Worm (Caenorhabditis elegans) whole organism, L1 larva: Measurements from ENCODE around the gene fbxa-65.

Source experiments
- C04F5.9 ChIP-seq: sonication (generic microtip); optimal IDR thresholded peaks from 2 replicates; lab custom pipeline; 2016; ENCODE audit warnings: missing genetic modification characterization, missing compliant biosample characterization
- C34B4.2 ChIP-seq: sonication (generic microtip); optimal IDR thresholded peaks from 2 replicates; lab custom pipeline; 2017; ENCODE audit warnings: mild to moderate bottlenecking, missing genetic modification characterization, missing compliant biosample characterization
- F16B12.6 ChIP-seq: fragments of 150-350 bp; optimal IDR thresholded peaks from 2 replicates; lab custom pipeline; 2014; ENCODE audit warnings: missing biosample characterization, missing genetic modification characterization
- Y116A8C.19 ChIP-seq: sonication (generic microtip); optimal IDR thresholded peaks from 2 replicates; lab custom pipeline; 2016; ENCODE audit warnings: missing compliant biosample characterization, missing genetic modification characterization, borderline replicate concordance
- alr-1 ChIP-seq: fragments of 200-800 bp; sonication (Bioruptor generic); optimal IDR thresholded peaks from 2 replicates; lab custom pipeline; 2018; ENCODE audit warnings: borderline replicate concordance, mild to moderate bottlenecking, missing genetic modification characterization, missing compliant biosample characterization
- aly-2 ChIP-seq: fragments of 150-350 bp; optimal IDR thresholded peaks from 2 replicates; lab custom pipeline; 2014; ENCODE audit warnings: missing biosample characterization, missing genetic modification characterization
- ama-1 ChIP-seq: fragments of 150-350 bp; optimal IDR thresholded peaks from 2 replicates; lab custom pipeline; 2014
- blmp-1 ChIP-seq: fragments of 150-350 bp; optimal IDR thresholded peaks from 2 replicates; lab custom pipeline; 2014; ENCODE audit warnings: missing biosample characterization, missing genetic modification characterization
- ceh-63 ChIP-seq: fragments of 200-800 bp; sonication (Bioruptor generic); optimal IDR thresholded peaks from 2 replicates; lab custom pipeline; 2018; ENCODE audit warnings: mild to moderate bottlenecking, missing genetic modification characterization, missing compliant biosample characterization
- ceh-8 ChIP-seq: fragments of 200-800 bp; sonication (Bioruptor generic); optimal IDR thresholded peaks from 2 replicates; lab custom pipeline; 2018; ENCODE audit warnings: mild to moderate bottlenecking, missing genetic modification characterization, moderate library complexity, missing compliant biosample characterization
- ceh-82 ChIP-seq, 3 experiments: fragments of 150-350 bp in 1 of 3; sonication (generic microtip) in 2 of 3; optimal IDR thresholded peaks; 2 replicates each; lab custom pipeline; 2014 to 2017; ENCODE audit warnings: missing biosample characterization in 3 of 3, missing genetic modification characterization in 3 of 3
- ceh-88 ChIP-seq: fragments of 200-800 bp; sonication (Bioruptor generic); IDR thresholded peaks from 2 replicates; pipeline ENCODE4 v1.3.6; 2022; ENCODE audit warnings: missing genetic modification characterization, missing compliant biosample characterization
- ceh-90 ChIP-seq: sonication (generic microtip); optimal IDR thresholded peaks from 2 replicates; lab custom pipeline; 2016; ENCODE audit warnings: missing genetic modification characterization, missing compliant biosample characterization
- dsc-1 ChIP-seq: sonication (generic microtip); optimal IDR thresholded peaks from 2 replicates; lab custom pipeline; 2016; ENCODE audit warnings: mild to moderate bottlenecking, missing genetic modification characterization, missing compliant biosample characterization
- efl-1 ChIP-seq, 4 experiments: fragments of 150-350 bp; optimal IDR thresholded peaks in 3 of 4; peaks in 1 of 4; 1 replicate in 1 of 4; 2 replicates in 3 of 4; lab custom pipeline; 2014; ENCODE audit warnings: missing biosample characterization in 2 of 4, missing genetic modification characterization in 2 of 4, missing genetic modification reagents in 2 of 4
- efl-3 ChIP-seq: fragments of 200-800 bp; sonication (Bioruptor generic); optimal IDR thresholded peaks from 2 replicates; lab custom pipeline; 2018; ENCODE audit warnings: mild to moderate bottlenecking, missing genetic modification characterization, missing compliant biosample characterization
- egl-13 ChIP-seq: sonication (generic microtip); optimal IDR thresholded peaks from 2 replicates; lab custom pipeline; 2016; ENCODE audit warnings: missing genotype, missing genetic modification reagents, missing genetic modification characterization, missing compliant biosample characterization
- egl-27 ChIP-seq, 2 experiments: fragments of 150-350 bp in 1 of 2; sonication (generic microtip); optimal IDR thresholded peaks; 3 replicates each; lab custom pipeline; 2017 to 2018; ENCODE audit warnings: missing biosample characterization in 2 of 2, missing genetic modification characterization in 2 of 2, missing genetic modification reagents in 2 of 2
- fos-1 ChIP-seq: fragments of 150-350 bp; optimal IDR thresholded peaks from 2 replicates; lab custom pipeline; 2014; ENCODE audit warnings: missing biosample characterization, missing genetic modification characterization
- grh-1 ChIP-seq: fragments of 200-800 bp; sonication (Bioruptor generic); IDR thresholded peaks from 2 replicates; pipeline ENCODE4 v1.3.6; 2022; ENCODE audit warnings: missing genetic modification reagents, missing genetic modification characterization, missing compliant biosample characterization
- hlh-17 ChIP-seq: fragments of 200-800 bp; sonication (Bioruptor generic); optimal IDR thresholded peaks from 2 replicates; lab custom pipeline; 2018; ENCODE audit warnings: missing genetic modification characterization, mild to moderate bottlenecking, missing compliant biosample characterization, moderate library complexity, borderline replicate concordance
- irx-1 ChIP-seq: sonication (generic microtip); optimal IDR thresholded peaks from 2 replicates; lab custom pipeline; 2016; ENCODE audit warnings: missing genetic modification characterization, missing compliant biosample characterization
- isw-1 ChIP-seq: fragments of 200-800 bp; sonication (Bioruptor generic); IDR thresholded peaks from 2 replicates; pipeline ENCODE4 v1.3.6; 2022; ENCODE audit warnings: missing genetic modification characterization, missing compliant biosample characterization
- lin-13 ChIP-seq: fragments of 150-350 bp; optimal IDR thresholded peaks from 2 replicates; lab custom pipeline; 2014; ENCODE audit warnings: missing biosample characterization, missing genetic modification reagents, missing genetic modification characterization
- lin-35 ChIP-seq, 2 experiments: fragments of 150-350 bp; optimal IDR thresholded peaks; 2 replicates each; lab custom pipeline; 2014; ENCODE audit warnings: missing biosample characterization in 2 of 2, missing genetic modification characterization in 2 of 2, missing genetic modification reagents in 2 of 2
- lin-39 ChIP-seq: fragments of 150-350 bp; optimal IDR thresholded peaks from 2 replicates; lab custom pipeline; 2014; ENCODE audit warnings: missing biosample characterization, missing genetic modification reagents, missing genetic modification characterization
- lir-3 ChIP-seq: sonication (generic microtip); optimal IDR thresholded peaks from 2 replicates; lab custom pipeline; 2016; ENCODE audit warnings: mild to moderate bottlenecking, missing genetic modification characterization, moderate library complexity, missing compliant biosample characterization; ENCODE audit not compliant: poor library complexity
- lsy-2 ChIP-seq, 2 experiments: fragments of 150-350 bp; optimal IDR thresholded peaks; 2 replicates each; lab custom pipeline; 2014; ENCODE audit warnings: missing biosample characterization in 2 of 2, missing genetic modification characterization in 2 of 2
- mab-9 ChIP-seq: fragments of 200-800 bp; sonication (Bioruptor generic); IDR thresholded peaks from 2 replicates; pipeline ENCODE4 v1.3.6; 2022; ENCODE audit warnings: missing genetic modification reagents, missing genetic modification characterization, missing compliant biosample characterization
- mdl-1 ChIP-seq, 2 experiments: fragments of 150-350 bp; optimal IDR thresholded peaks; 2 replicates each; lab custom pipeline; 2014 to 2017; ENCODE audit warnings: missing biosample characterization in 2 of 2, missing genetic modification characterization in 2 of 2, inconsistent platforms in 1 of 2
- mep-1 ChIP-seq: fragments of 150-350 bp; optimal IDR thresholded peaks from 2 replicates; lab custom pipeline; 2014; ENCODE audit warnings: missing biosample characterization, missing genetic modification characterization
- nhr-11 ChIP-seq: fragments of 150-350 bp; optimal IDR thresholded peaks from 2 replicates; lab custom pipeline; 2014; ENCODE audit warnings: missing biosample characterization, missing genetic modification characterization
- nhr-12 ChIP-seq: sonication (generic microtip); optimal IDR thresholded peaks from 2 replicates; lab custom pipeline; 2017; ENCODE audit warnings: missing biosample characterization, missing genetic modification characterization
- nhr-20 ChIP-seq: sonication (generic microtip); optimal IDR thresholded peaks from 2 replicates; lab custom pipeline; 2016; ENCODE audit warnings: mild to moderate bottlenecking, missing genetic modification characterization, missing compliant biosample characterization
- nhr-237 ChIP-seq: fragments of 150-350 bp; optimal IDR thresholded peaks from 2 replicates; lab custom pipeline; 2014; ENCODE audit warnings: missing biosample characterization, missing genetic modification characterization
- nhr-28 ChIP-seq: fragments of 150-350 bp; optimal IDR thresholded peaks from 2 replicates; lab custom pipeline; 2014; ENCODE audit warnings: missing biosample characterization, missing genetic modification characterization
- nhr-77 ChIP-seq: fragments of 150-350 bp; optimal IDR thresholded peaks from 2 replicates; lab custom pipeline; 2014; ENCODE audit warnings: missing biosample characterization, missing genetic modification characterization
- nhr-84 ChIP-seq: sonication (generic microtip); optimal IDR thresholded peaks from 2 replicates; lab custom pipeline; 2017; ENCODE audit warnings: missing biosample characterization, missing genetic modification characterization
- nhr-85 ChIP-seq: sonication (generic microtip); peaks from one replicate; lab custom pipeline; 2016; ENCODE audit warnings: missing genetic modification characterization, inconsistent platforms, missing compliant biosample characterization
- nhr-90 ChIP-seq: sonication (generic microtip); optimal IDR thresholded peaks from 2 replicates; lab custom pipeline; 2016; ENCODE audit warnings: mild to moderate bottlenecking, missing genetic modification characterization, missing compliant biosample characterization; ENCODE audit not compliant: poor library complexity
- pqm-1 ChIP-seq: sonication (generic microtip); optimal IDR thresholded peaks from 3 replicates; lab custom pipeline; 2017; ENCODE audit warnings: missing biosample characterization, missing genetic modification characterization
- rnt-1 ChIP-seq: sonication (generic microtip); optimal IDR thresholded peaks from 2 replicates; lab custom pipeline; 2016; ENCODE audit warnings: mild to moderate bottlenecking, missing genetic modification characterization, moderate library complexity, missing compliant biosample characterization
- skn-1 ChIP-seq: fragments of 150-350 bp; optimal IDR thresholded peaks from 2 replicates; lab custom pipeline; 2014; ENCODE audit warnings: missing biosample characterization, missing genetic modification characterization
- snpc-4 ChIP-seq: fragments of 150-350 bp; optimal IDR thresholded peaks from 2 replicates; lab custom pipeline; 2014; ENCODE audit warnings: missing biosample characterization, missing genetic modification characterization
- snu-23 ChIP-seq: sonication (generic microtip); optimal IDR thresholded peaks from 2 replicates; lab custom pipeline; 2016; ENCODE audit warnings: missing genetic modification characterization, missing compliant biosample characterization
- sox-4 ChIP-seq: sonication (generic microtip); optimal IDR thresholded peaks from 2 replicates; lab custom pipeline; 2016; ENCODE audit warnings: missing genetic modification characterization, missing compliant biosample characterization
- sup-37 ChIP-seq: fragments of 200-800 bp; sonication (Bioruptor generic); optimal IDR thresholded peaks from 2 replicates; lab custom pipeline; 2018; ENCODE audit warnings: mild to moderate bottlenecking, missing genetic modification characterization, missing compliant biosample characterization
- tbx-2 ChIP-seq: sonication (generic microtip); optimal IDR thresholded peaks from 2 replicates; lab custom pipeline; 2016; ENCODE audit warnings: missing genetic modification characterization, missing compliant biosample characterization
- unc-30 ChIP-seq: sonication (generic microtip); optimal IDR thresholded peaks from 2 replicates; lab custom pipeline; 2017; ENCODE audit warnings: missing biosample characterization, missing genetic modification characterization
- unc-62 ChIP-seq: fragments of 150-350 bp; optimal IDR thresholded peaks from 2 replicates; lab custom pipeline; 2014; ENCODE audit warnings: missing biosample characterization, missing genetic modification reagents, missing genetic modification characterization
- unc-86 ChIP-seq: sonication (generic microtip); optimal IDR thresholded peaks from 2 replicates; lab custom pipeline; 2016; ENCODE audit warnings: missing genetic modification characterization, missing compliant biosample characterization
- unc-98 ChIP-seq: fragments of 200-800 bp; sonication (Bioruptor generic); IDR thresholded peaks from 2 replicates; pipeline ENCODE4 v1.3.6; 2022; ENCODE audit warnings: missing genetic modification characterization, missing compliant biosample characterization
- xbp-1 ChIP-seq: sonication (generic microtip); optimal IDR thresholded peaks from 2 replicates; lab custom pipeline; 2016; ENCODE audit warnings: missing genetic modification characterization, missing compliant biosample characterization
- zip-4 ChIP-seq: fragments of 200-800 bp; sonication (Bioruptor generic); optimal IDR thresholded peaks from 2 replicates; lab custom pipeline; 2018; ENCODE audit warnings: mild to moderate bottlenecking, missing genetic modification characterization, moderate library complexity, missing compliant biosample characterization

fbxa-65 gene

ce11 chrV:3391005-3391404 lies 44.7 kb upstream of the fbxa-65 start:
- TF ChIP-seq nhr-28 (no peak), nhr-20 (tag; lab: Kevin White, UChicago) (peak; percentile 95), ama-1 (lab: Kevin White, UChicago) (no peak), nhr-90 (peak; percentile 81), nhr-77 (tag; lab: Kevin White, UChicago) (peak; percentile 73), skn-1 (tag; lab: Kevin White, UChicago) (peak; percentile 73), sox-4 (tag; lab: Kevin White, UChicago) (no peak), lin-35 (GFP tag; optimal IDR thresholded peaks at IDR 0.05; lab: Kevin White, UChicago) (peak; percentile 70 to 87), efl-1 (optimal IDR thresholded peaks at IDR 0.05; lab: Kevin White, UChicago) (peak; percentile 76 to 82), efl-1 (GFP tag; optimal IDR thresholded peaks at IDR 0.05 in 1 of 2; lab: Kevin White, UChicago) (peak; percentile 68 to 94), zip-4 (GFP tag; lab: Kevin White, UChicago) (no peak), mdl-1 (tag; optimal IDR thresholded peaks at IDR 0.05; lab: Kevin White, UChicago) (peak in 1 of 2 experiments; percentile 81), ceh-63 (GFP tag; lab: Kevin White, UChicago) (no peak), irx-1 (tag; lab: Kevin White, UChicago) (peak; percentile 55), dsc-1 (tag; lab: Kevin White, UChicago) (peak; percentile 17), nhr-84 (tag; lab: Kevin White, UChicago) (no peak), nhr-85 (peak; percentile 99), aly-2 (tag; lab: Kevin White, UChicago) (no peak), ceh-88 (no peak), pqm-1 (tag; lab: Kevin White, UChicago) (no peak), grh-1 (GFP tag; lab: Robert Waterston, UW) (peak; percentile 95), lin-39 (tag; lab: Kevin White, UChicago) (no peak), fos-1 (tag; lab: Kevin White, UChicago) (peak; percentile 43), egl-27 (tag; optimal IDR thresholded peaks at IDR 0.05; lab: Kevin White, UChicago) (no peak), lir-3 (tag; lab: Kevin White, UChicago) (peak; percentile 19), egl-13 (tag; lab: Kevin White, UChicago) (no peak), nhr-11 (tag; lab: Kevin White, UChicago) (no peak), mab-9 (GFP tag; lab: Robert Waterston, UW) (no peak), nhr-237 (tag; lab: Kevin White, UChicago) (peak; percentile 67), alr-1 (tag; lab: Kevin White, UChicago) (no peak), isw-1 (peak; percentile 11), ceh-8 (no peak), ceh-82 (tag; optimal IDR thresholded peaks at IDR 0.05; lab: Kevin White, UChicago) (peak; percentile 27 to 63 (median 28)), blmp-1 (tag; lab: Kevin White, UChicago) (peak; percentile 90), unc-30 (no peak), tbx-2 (peak; percentile 82), Y116A8C.19 (tag; lab: Kevin White, UChicago) (no peak), unc-86 (tag; lab: Kevin White, UChicago) (peak; percentile 16), snpc-4 (peak; percentile 43), C04F5.9 (no peak), F16B12.6 (tag; lab: Kevin White, UChicago) (peak; percentile 85), unc-62 (no peak), xbp-1 (tag; lab: Kevin White, UChicago) (peak; percentile 50), mep-1 (peak; percentile 91), hlh-17 (GFP tag; lab: Kevin White, UChicago) (no peak), ceh-90 (tag; lab: Kevin White, UChicago) (no peak), C34B4.2 (tag; lab: Kevin White, UChicago) (no peak), rnt-1 (peak; percentile 85), nhr-12 (no peak), lin-13 (GFP tag; lab: Kevin White, UChicago) (peak; percentile 73), unc-98 (no peak), efl-3 (GFP tag; lab: Kevin White, UChicago) (no peak), snu-23 (peak; percentile 89), sup-37 (GFP tag; lab: Kevin White, UChicago) (no peak), lsy-2 (tag; optimal IDR thresholded peaks at IDR 0.05; lab: Kevin White, UChicago) (peak; percentile 68 to 88)
